Fruit fly (Drosophila melanogaster) Kc167 (cell line): ENCODE results near the gene CG18814.

Source experiments
- Sin3A ChIP-seq: fragments of >200 bp; optimal IDR thresholded peaks from 2 replicates; lab custom pipeline; 2018; ENCODE audit warnings: missing external identifiers
- h ChIP-seq: fragments of >200 bp; optimal IDR thresholded peaks from 3 replicates; lab custom pipeline; 2018; ENCODE audit warnings: missing external identifiers
- insv ChIP-seq: fragments of >200 bp; optimal IDR thresholded peaks from 3 replicates; lab custom pipeline; 2018; ENCODE audit warnings: missing external identifiers
- psq ChIP-seq: fragments of >200 bp; optimal IDR thresholded peaks from 2 replicates; lab custom pipeline; 2017; ENCODE audit warnings: missing external identifiers
- ttk ChIP-seq: sonication (Bioruptor generic); optimal IDR thresholded peaks from 2 replicates; lab custom pipeline; 2017; ENCODE audit warnings: missing external identifiers

dm6 chr3L:16392203-16392800, 22.7 kb downstream of the CG18814 start:
- TF ChIP-seq psq (lab: Kevin White, UChicago) (no peak), ttk (lab: Kevin White, UChicago) (no peak), h (no peak), insv (lab: Kevin White, UChicago) (no peak), Sin3A (lab: Kevin White, UChicago) (no peak)
